Worm (Caenorhabditis elegans) whole organism, L4 larva: ENCODE measurements around the gene egl-23.

Experiments
- F26F4.8 ChIP-seq: fragments of 200-800 bp; sonication (Bioruptor generic); conservative IDR thresholded peaks from 2 replicates; pipeline ENCODE4 v1.3.6; 2022; ENCODE audit warnings: missing genetic modification characterization, missing compliant biosample characterization
- F37D6.2 ChIP-seq: sonication (generic microtip); optimal IDR thresholded peaks from 2 replicates; lab custom pipeline; 2016; ENCODE audit warnings: mild to moderate bottlenecking, missing genetic modification characterization, missing compliant biosample characterization
- F49E8.2 ChIP-seq: sonication (generic microtip); optimal IDR thresholded peaks from 2 replicates; lab custom pipeline; 2016; ENCODE audit warnings: missing compliant biosample characterization, mild to moderate bottlenecking, missing genetic modification characterization, borderline replicate concordance
- Y48G9A.11 ChIP-seq: fragments of 200-800 bp; sonication (Bioruptor generic); IDR thresholded peaks from 2 replicates; pipeline ENCODE4 v1.3.6; 2022; ENCODE audit warnings: missing genetic modification reagents, missing genetic modification characterization, missing compliant biosample characterization
- Y75B8A.6 ChIP-seq: fragments of 200-800 bp; sonication (Bioruptor generic); IDR thresholded peaks from 2 replicates; pipeline ENCODE4 v1.3.6; 2022; ENCODE audit warnings: missing genetic modification reagents, missing genetic modification characterization, missing compliant biosample characterization
- aha-1 ChIP-seq: fragments of 150-350 bp; peaks from one replicate; lab custom pipeline; 2014; ENCODE audit warnings: missing biosample characterization, missing genetic modification characterization
- ama-1 ChIP-seq: fragments of 150-350 bp; optimal IDR thresholded peaks from 2 replicates; lab custom pipeline; 2014; ENCODE audit warnings: inconsistent platforms, mixed read lengths
- ctbp-1 ChIP-seq: fragments of 200-800 bp; sonication (Bioruptor generic); IDR thresholded peaks from 2 replicates; pipeline ENCODE4 v1.3.6; 2022; ENCODE audit warnings: missing genetic modification reagents, missing genetic modification characterization, missing compliant biosample characterization
- daf-12 ChIP-seq: fragments of 150-350 bp; optimal IDR thresholded peaks from 2 replicates; lab custom pipeline; 2014; ENCODE audit warnings: missing biosample characterization, missing genetic modification reagents, missing genetic modification characterization
- daf-19 ChIP-seq: fragments of 200-800 bp; sonication (Bioruptor generic); conservative IDR thresholded peaks from 2 replicates; pipeline ENCODE4 v1.3.6; 2022; ENCODE audit warnings: missing genetic modification characterization, missing compliant biosample characterization
- daf-8 ChIP-seq: fragments of 200-800 bp; sonication (Bioruptor generic); IDR thresholded peaks from 2 replicates; pipeline ENCODE4 v1.3.6; 2022; ENCODE audit warnings: missing genetic modification characterization, missing compliant biosample characterization
- dmd-8 ChIP-seq: fragments of 200-800 bp; sonication (Bioruptor generic); IDR thresholded peaks from 2 replicates; pipeline ENCODE4 v1.3.6; 2022; ENCODE audit warnings: missing genetic modification characterization, missing compliant biosample characterization
- dmd-9 ChIP-seq: fragments of 200-800 bp; sonication (Bioruptor generic); IDR thresholded peaks from 2 replicates; pipeline ENCODE4 v1.3.6; 2022; ENCODE audit warnings: missing genetic modification reagents, missing genetic modification characterization, missing compliant biosample characterization
- fos-1 ChIP-seq: fragments of 150-350 bp; optimal IDR thresholded peaks from 2 replicates; lab custom pipeline; 2014; ENCODE audit warnings: missing biosample characterization, missing genetic modification characterization
- gei-8 ChIP-seq: fragments of 200-800 bp; sonication (Bioruptor generic); optimal IDR thresholded peaks from 2 replicates; lab custom pipeline; 2018; ENCODE audit warnings: mild to moderate bottlenecking, missing genetic modification characterization, missing compliant biosample characterization
- lim-7 ChIP-seq: fragments of 200-800 bp; sonication (Bioruptor generic); IDR thresholded peaks from 2 replicates; pipeline ENCODE4 v1.3.6; 2022; ENCODE audit warnings: missing genetic modification characterization, missing compliant biosample characterization
- lin-1 ChIP-seq: fragments of 200-800 bp; sonication (Bioruptor generic); IDR thresholded peaks from 2 replicates; pipeline ENCODE4 v1.3.6; 2022; ENCODE audit warnings: missing genetic modification reagents, missing genetic modification characterization, missing compliant biosample characterization
- lin-13 ChIP-seq: fragments of 150-350 bp; optimal IDR thresholded peaks from 2 replicates; lab custom pipeline; 2014; ENCODE audit warnings: missing biosample characterization, missing genetic modification reagents, missing genetic modification characterization
- lin-15B ChIP-seq: fragments of 150-350 bp; sonication (generic microtip); optimal IDR thresholded peaks from 3 replicates; lab custom pipeline; 2014; ENCODE audit warnings: missing biosample characterization, missing genetic modification characterization
- lin-38 ChIP-seq: fragments of 200-800 bp; sonication (Bioruptor generic); IDR thresholded peaks from 2 replicates; pipeline ENCODE4 v1.3.6; 2022; ENCODE audit warnings: missing genetic modification reagents, missing genetic modification characterization, missing compliant biosample characterization
- lsy-2 ChIP-seq, 2 experiments: fragments of 150-350 bp in 1 of 2; sonication (generic microtip) in 1 of 2; optimal IDR thresholded peaks; 2 replicates each; lab custom pipeline; 2014 to 2017; ENCODE audit warnings: missing biosample characterization in 2 of 2, missing genetic modification characterization in 2 of 2
- mep-1 ChIP-seq: fragments of 150-350 bp; sonication (generic microtip); optimal IDR thresholded peaks from 3 replicates; lab custom pipeline; 2014; ENCODE audit warnings: missing biosample characterization, missing genetic modification characterization
- mes-2 ChIP-seq: sonication (generic microtip); optimal IDR thresholded peaks from 2 replicates; lab custom pipeline; 2016; ENCODE audit warnings: missing genotype, mild to moderate bottlenecking, missing genetic modification characterization, missing compliant biosample characterization; ENCODE audit not compliant: poor library complexity, severe bottlenecking
- nhr-10 ChIP-seq: fragments of 150-350 bp; optimal IDR thresholded peaks from 2 replicates; lab custom pipeline; 2014; ENCODE audit warnings: missing biosample characterization, missing genetic modification characterization
- nhr-11 ChIP-seq: fragments of 150-350 bp; optimal IDR thresholded peaks from 2 replicates; lab custom pipeline; 2014; ENCODE audit warnings: missing biosample characterization, missing genetic modification characterization
- nhr-237 ChIP-seq: sonication (generic microtip); optimal IDR thresholded peaks from 2 replicates; lab custom pipeline; 2017; ENCODE audit warnings: missing biosample characterization, missing genetic modification characterization
- nhr-28 ChIP-seq: fragments of 150-350 bp; optimal IDR thresholded peaks from 2 replicates; lab custom pipeline; 2014; ENCODE audit warnings: missing biosample characterization, missing genetic modification characterization
- pqm-1 ChIP-seq: sonication (generic microtip); optimal IDR thresholded peaks from 2 replicates; lab custom pipeline; 2017; ENCODE audit warnings: missing biosample characterization, missing genetic modification characterization
- saeg-2 ChIP-seq: fragments of 200-800 bp; sonication (Bioruptor generic); IDR thresholded peaks from 2 replicates; pipeline ENCODE4 v1.3.6; 2022; ENCODE audit warnings: missing genetic modification reagents, missing genetic modification characterization, missing compliant biosample characterization
- snpc-1.2 ChIP-seq: fragments of 200-800 bp; sonication (Bioruptor generic); IDR thresholded peaks from 2 replicates; pipeline ENCODE4 v1.3.6; 2022; ENCODE audit warnings: missing genetic modification reagents, missing genetic modification characterization, missing compliant biosample characterization
- snpc-4 ChIP-seq: fragments of 150-350 bp; optimal IDR thresholded peaks from 2 replicates; lab custom pipeline; 2014; ENCODE audit warnings: missing biosample characterization, missing genetic modification characterization
- spr-1 ChIP-seq: sonication (generic microtip); optimal IDR thresholded peaks from 2 replicates; lab custom pipeline; 2016; ENCODE audit warnings: mild to moderate bottlenecking, missing genetic modification characterization, missing compliant biosample characterization
- tra-1 ChIP-seq: fragments of 200-800 bp; sonication (Bioruptor generic); IDR thresholded peaks from 2 replicates; pipeline ENCODE4 v1.3.6; 2022; ENCODE audit warnings: missing genetic modification reagents, missing genetic modification characterization, missing compliant biosample characterization
- unc-39 ChIP-seq: sonication (generic microtip); optimal IDR thresholded peaks from 2 replicates; lab custom pipeline; 2017; ENCODE audit warnings: missing biosample characterization, missing genetic modification characterization
- vab-7 ChIP-seq: fragments of 200-800 bp; sonication (Bioruptor generic); IDR thresholded peaks from 2 replicates; pipeline ENCODE4 v1.3.6; 2022; ENCODE audit warnings: missing genetic modification reagents, missing genetic modification characterization, missing compliant biosample characterization
- zfp-2 ChIP-seq: sonication (generic microtip); optimal IDR thresholded peaks from 2 replicates; lab custom pipeline; 2016; ENCODE audit warnings: mild to moderate bottlenecking, missing genetic modification characterization, missing compliant biosample characterization
- zfp-3 ChIP-seq: fragments of 200-800 bp; sonication (Bioruptor generic); conservative IDR thresholded peaks from 2 replicates; pipeline ENCODE4 v1.3.6; 2022; ENCODE audit warnings: missing genetic modification reagents, missing genetic modification characterization, missing compliant biosample characterization

Gene egl-23

ce11 chrIV:13988781-13989180, at the start of gene egl-23:
egl-23 (plus strand) TSS chrIV:13989081.
- TF ChIP-seq lin-1, result no peak
- TF ChIP-seq Y75B8A.6 (GFP tag; lab: Robert Waterston, UW), result no peak
- no peak for TF ChIP-seq nhr-237 (tag; lab: Kevin White, UChicago)
- TF ChIP-seq zfp-2 (tag; lab: Kevin White, UChicago), result no peak
- no peak for TF ChIP-seq mes-2 (tag; lab: Kevin White, UChicago)
- TF ChIP-seq F26F4.8 (GFP tag; lab: Robert Waterston, UW), result no peak
- no peak for TF ChIP-seq snpc-4 (tag; lab: Kevin White, UChicago)
- no peak for TF ChIP-seq gei-8 (GFP tag; lab: Kevin White, UChicago)

DNA sequence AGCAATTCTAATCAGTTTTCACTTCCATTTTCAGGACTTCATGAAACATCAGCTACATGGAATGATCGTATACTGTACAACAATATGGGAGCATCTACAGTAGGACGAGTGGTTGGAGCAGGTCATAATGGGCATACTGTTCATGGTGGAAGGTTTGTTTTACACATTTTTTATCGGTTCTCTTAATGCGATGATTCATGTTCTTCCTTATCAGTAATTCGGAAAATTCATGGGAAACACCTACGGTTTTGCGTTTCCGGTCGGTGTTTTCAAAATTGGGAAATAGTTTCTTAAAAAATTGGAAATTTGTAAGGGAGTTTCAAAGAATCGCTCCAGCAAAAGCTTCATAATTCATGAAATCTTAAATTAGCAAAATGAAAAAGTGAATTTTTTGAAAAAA, 48.0 kb upstream of the egl-23 start:
- TF ChIP-seq pqm-1 (tag; lab: Kevin White, UChicago) (peak; percentile 28), spr-1 (tag; lab: Kevin White, UChicago) (no peak), dmd-9 (GFP tag; lab: Robert Waterston, UW) (no peak), unc-39 (no peak), zfp-3 (GFP tag; lab: Robert Waterston, UW) (no peak), nhr-10 (tag; lab: Kevin White, UChicago) (no peak), lim-7 (GFP tag; lab: Robert Waterston, UW) (no peak), lin-15B (tag; lab: Kevin White, UChicago) (no peak), aha-1 (peak; percentile 84), daf-12 (tag; lab: Kevin White, UChicago) (no peak), ama-1 (lab: Kevin White, UChicago) (no peak), nhr-28 (peak; percentile 9), vab-7 (GFP tag; lab: Robert Waterston, UW) (no peak), mes-2 (tag; lab: Kevin White, UChicago) (no peak)
- TF ChIP-seq, all 104 proteins: peak for 3

- TF ChIP-seq snpc-1.2 (GFP tag; lab: Robert Waterston, UW) (peak; percentile 83), pqm-1 (tag; lab: Kevin White, UChicago) (no peak)
Observed at ce11 chrIV:13941640-13942039, 47.2 kb upstream of the egl-23 start.

DNA sequence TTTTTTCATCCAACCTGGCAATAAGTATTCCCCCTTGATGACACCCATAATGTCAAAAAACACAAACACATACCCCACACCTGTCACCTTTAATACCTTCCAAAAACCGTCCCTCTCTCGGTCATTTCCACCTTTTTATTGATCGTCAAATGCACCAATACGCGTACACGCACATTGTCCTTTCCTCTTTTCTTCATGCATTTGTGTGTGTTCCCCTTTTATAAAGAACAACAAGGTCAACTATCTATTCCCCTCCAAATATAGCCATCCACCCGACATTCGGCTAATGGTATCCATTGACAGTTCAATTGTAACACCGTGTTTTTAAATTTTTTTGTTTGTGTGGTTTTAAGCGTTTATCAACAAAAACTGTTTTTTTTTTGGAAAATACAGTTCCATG, 43.7 kb upstream of the egl-23 start:
- TF ChIP-seq daf-19 (GFP tag; lab: Robert Waterston, UW), result no peak
- TF ChIP-seq saeg-2 (GFP tag; lab: Robert Waterston, UW), result no peak
- no peak for TF ChIP-seq lsy-2 (tag; optimal IDR thresholded peaks at IDR 0.05; lab: Kevin White, UChicago)
- TF ChIP-seq ctbp-1 (GFP tag; lab: Robert Waterston, UW), result no peak
- TF ChIP-seq lin-38 (GFP tag; lab: Robert Waterston, UW), result no peak
- TF ChIP-seq mep-1, result no peak
- no peak for TF ChIP-seq daf-8 (GFP tag; lab: Robert Waterston, UW)
- TF ChIP-seq Y48G9A.11, result no peak
- no peak for TF ChIP-seq spr-1 (tag; lab: Kevin White, UChicago)
- no peak for TF ChIP-seq dmd-8
- TF ChIP-seq F49E8.2 (tag; lab: Kevin White, UChicago), result no peak
- no peak for TF ChIP-seq nhr-237 (tag; lab: Kevin White, UChicago)
- no peak for TF ChIP-seq nhr-11 (tag; lab: Kevin White, UChicago)
- TF ChIP-seq F37D6.2 (tag; lab: Kevin White, UChicago), result no peak
- no peak for TF ChIP-seq lin-13 (GFP tag; lab: Kevin White, UChicago)
- TF ChIP-seq lin-1, result no peak
- no peak for TF ChIP-seq lim-7 (GFP tag; lab: Robert Waterston, UW)

ce11 chrIV:13953974-13954373, 34.9 kb upstream of the egl-23 start:
- TF ChIP-seq fos-1 (tag; lab: Kevin White, UChicago) (no peak), Y48G9A.11 (no peak), tra-1 (no peak), snpc-1.2 (GFP tag; lab: Robert Waterston, UW) (peak; percentile 60; the same call in 1 of the 2 replicates)
- TF ChIP-seq, all 104 proteins: peak for 1
